Fruit fly (Drosophila melanogaster) whole organism, embryonic: ENCODE results near the gene red.

ENCODE experiments used
- Adf1 ChIP-seq: fragments of 200-800 bp; sonication (Bioruptor generic); IDR thresholded peaks from 2 replicates; pipeline ENCODE4 v1.3.6; 2022; ENCODE audit warnings: missing biosample characterization, missing genetic modification characterization
- Aef1 ChIP-seq: fragments of 200-800 bp; sonication (Bioruptor generic); IDR thresholded peaks from 3 replicates; pipeline ENCODE4 v1.3.6; 2022; ENCODE audit warnings: missing biosample characterization, missing genetic modification characterization
- Antp ChIP-seq: fragments of 200-800 bp; sonication (Bioruptor generic); optimal IDR thresholded peaks from 3 replicates; lab custom pipeline; 2016; ENCODE audit warnings: missing biosample characterization, missing genetic modification characterization
- Awh ChIP-seq: fragments of 200-800 bp; sonication (Bioruptor generic); IDR thresholded peaks from 2 replicates; pipeline ENCODE4, ENCODE4 v1.3.6; 2022; ENCODE audit warnings: missing biosample characterization, missing genetic modification characterization
- CG10267 ChIP-seq: fragments of 200-800 bp; sonication (Bioruptor generic); optimal IDR thresholded peaks from 2 replicates; lab custom pipeline; 2018; ENCODE audit warnings: missing biosample characterization, mild to moderate bottlenecking, missing genetic modification characterization, moderate library complexity
- CG11695 ChIP-seq: fragments of 200-800 bp; sonication (Bioruptor generic); IDR thresholded peaks from 3 replicates; pipeline ENCODE4 v1.3.6; 2022; ENCODE audit warnings: missing biosample characterization, missing genetic modification characterization
- CG12744 ChIP-seq: fragments of 200-800 bp; sonication (Bioruptor generic); optimal IDR thresholded peaks from 2 replicates; lab custom pipeline; 2016; ENCODE audit warnings: missing biosample characterization, missing genetic modification characterization
- CG13123 ChIP-seq: fragments of 200-800 bp; sonication (Bioruptor generic); optimal IDR thresholded peaks from 2 replicates; lab custom pipeline; 2016; ENCODE audit warnings: missing biosample characterization, missing genetic modification characterization
- CG15479 ChIP-seq: fragments of 200-800 bp; sonication (Bioruptor generic); optimal IDR thresholded peaks from 3 replicates; lab custom pipeline; 2019; ENCODE audit warnings: missing biosample characterization, mild to moderate bottlenecking, missing genetic modification characterization, moderate library complexity
- CG15601 ChIP-seq: fragments of 200-800 bp; sonication (Bioruptor generic); optimal IDR thresholded peaks from 3 replicates; lab custom pipeline; 2019; ENCODE audit warnings: missing biosample characterization, mild to moderate bottlenecking, missing genetic modification characterization, moderate library complexity
- CG16815 ChIP-seq: fragments of 200-800 bp; sonication (Bioruptor generic); optimal IDR thresholded peaks from 3 replicates; lab custom pipeline; 2017; ENCODE audit warnings: missing biosample characterization, mild to moderate bottlenecking, missing genetic modification characterization
- CG17361 ChIP-seq: fragments of 200-800 bp; sonication (Bioruptor generic); IDR thresholded peaks from 3 replicates; pipeline ENCODE4 v1.3.6; 2022; ENCODE audit warnings: missing biosample characterization, missing genetic modification characterization
- CG1832 ChIP-seq: fragments of 200-800 bp; sonication (Bioruptor generic); optimal IDR thresholded peaks from 2 replicates; lab custom pipeline; 2017; ENCODE audit warnings: missing biosample characterization, mild to moderate bottlenecking, missing genetic modification characterization, inconsistent platforms
- CG2129 ChIP-seq: fragments of 200-800 bp; sonication (Bioruptor generic); IDR thresholded peaks from 2 replicates; pipeline ENCODE4 v1.3.6; 2022; ENCODE audit warnings: missing biosample characterization, missing genetic modification characterization; ENCODE audit not compliant: partially characterized antibody
- CG2678 ChIP-seq: fragments of 200-800 bp; sonication (Bioruptor generic); optimal IDR thresholded peaks from 3 replicates; lab custom pipeline; 2019; ENCODE audit warnings: missing biosample characterization, mild to moderate bottlenecking, missing genetic modification characterization, moderate library complexity
- CG31441 ChIP-seq: fragments of 200-800 bp; sonication (Bioruptor generic); IDR thresholded peaks from 2 replicates; pipeline ENCODE4 v1.3.6; 2022; ENCODE audit warnings: missing biosample characterization, missing genetic modification characterization
- CG32767 ChIP-seq: fragments of 200-800 bp; sonication (Bioruptor generic); IDR thresholded peaks from 2 replicates; pipeline ENCODE4 v1.3.6; 2022; ENCODE audit warnings: missing biosample characterization, missing genetic modification characterization
- CG3838 ChIP-seq: fragments of 200-800 bp; sonication (Bioruptor generic); optimal IDR thresholded peaks from 3 replicates; lab custom pipeline; 2016; ENCODE audit warnings: missing biosample characterization, missing genetic modification characterization
- CG6765 ChIP-seq: fragments of 200-800 bp; sonication (Bioruptor generic); optimal IDR thresholded peaks from 3 replicates; lab custom pipeline; 2017; ENCODE audit warnings: missing biosample characterization, mild to moderate bottlenecking, missing genetic modification characterization
- CG8924 ChIP-seq: fragments of 200-800 bp; optimal IDR thresholded peaks from 3 replicates; lab custom pipeline; 2019; ENCODE audit warnings: missing biosample characterization, mild to moderate bottlenecking, missing genetic modification characterization, moderate library complexity
- Gsc ChIP-seq: fragments of 200-800 bp; sonication (Bioruptor generic); IDR thresholded peaks from 2 replicates; pipeline ENCODE4 v1.3.6; 2022; ENCODE audit warnings: missing biosample characterization, missing genetic modification characterization
- HLH54F ChIP-seq: fragments of 200-800 bp; sonication (Bioruptor generic); optimal IDR thresholded peaks from 3 replicates; lab custom pipeline; 2016; ENCODE audit warnings: missing biosample characterization, missing genetic modification characterization
- Hr78 ChIP-seq, 2 experiments: fragments of 200-800 bp in 1 of 2; fragments of >200 bp in 1 of 2; sonication (Bioruptor generic) in 1 of 2; optimal IDR thresholded peaks; 2 replicates each; lab custom pipeline; 2017 to 2019; ENCODE audit warnings: missing biosample characterization in 2 of 2, missing genetic modification characterization in 2 of 2, mild to moderate bottlenecking in 1 of 2, moderate library complexity in 1 of 2
- Hsf ChIP-seq: fragments of 200-800 bp; sonication (Bioruptor generic); optimal IDR thresholded peaks from 3 replicates; lab custom pipeline; 2016; ENCODE audit warnings: missing biosample characterization, missing genetic modification characterization
- Lhr ChIP-seq: fragments of 200-800 bp; sonication (Bioruptor generic); optimal IDR thresholded peaks from 3 replicates; lab custom pipeline; 2017; ENCODE audit warnings: mild to moderate bottlenecking, missing biosample characterization, missing genetic modification reagents, missing genetic modification characterization
- NC2β ChIP-seq: fragments of 200-800 bp; sonication (Bioruptor generic); optimal IDR thresholded peaks from 2 replicates; lab custom pipeline; 2016; ENCODE audit warnings: missing biosample characterization, missing genetic modification characterization
- NK7.1 ChIP-seq: fragments of 200-800 bp; sonication (Bioruptor generic); optimal IDR thresholded peaks from 3 replicates; lab custom pipeline; 2016; ENCODE audit warnings: missing biosample characterization, missing genetic modification characterization
- Neu2 ChIP-seq: fragments of 200-800 bp; sonication (Bioruptor generic); optimal IDR thresholded peaks from 3 replicates; lab custom pipeline; 2016; ENCODE audit warnings: missing biosample characterization, missing genetic modification characterization, borderline replicate concordance
- Poxn ChIP-seq: fragments of 200-800 bp; sonication (Bioruptor generic); IDR thresholded peaks from 2 replicates; pipeline ENCODE4 v1.3.6; 2022; ENCODE audit warnings: missing biosample characterization, missing genetic modification characterization
- Sry-β ChIP-seq: fragments of 200-800 bp; sonication (Bioruptor generic); optimal IDR thresholded peaks from 2 replicates; lab custom pipeline; 2018; ENCODE audit warnings: missing biosample characterization, mild to moderate bottlenecking, missing genetic modification characterization, moderate library complexity
- Tbp ChIP-seq: fragments of >200 bp; optimal IDR thresholded peaks from 2 replicates; lab custom pipeline; 2018; ENCODE audit warnings: missing biosample characterization, missing genetic modification characterization
- Trl ChIP-seq, 3 experiments: fragments of >200 bp in 2 of 3; fragments of 200-800 bp in 1 of 3; sonication (Bioruptor generic) in 1 of 3; optimal IDR thresholded peaks; 2 replicates in 1 of 3; 3 replicates in 2 of 3; lab custom pipeline; 2016 to 2017; ENCODE audit warnings: missing biosample characterization in 1 of 3, missing genetic modification characterization in 1 of 3
- Usf ChIP-seq: fragments of 200-800 bp; sonication (Bioruptor generic); optimal IDR thresholded peaks from 2 replicates; lab custom pipeline; 2017; ENCODE audit warnings: missing genotype, missing biosample characterization, missing genetic modification characterization
- abd-A ChIP-seq: fragments of 200-800 bp; sonication (Bioruptor generic); optimal IDR thresholded peaks from 3 replicates; lab custom pipeline; 2019; ENCODE audit warnings: missing biosample characterization, mild to moderate bottlenecking, missing genetic modification characterization, moderate library complexity
- cg ChIP-seq: fragments of 200-800 bp; sonication (Bioruptor generic); optimal IDR thresholded peaks from 3 replicates; lab custom pipeline; 2019; ENCODE audit warnings: missing biosample characterization, mild to moderate bottlenecking, missing genetic modification characterization, moderate library complexity
- crp ChIP-seq, 2 experiments: fragments of 200-800 bp; sonication (Bioruptor generic); optimal IDR thresholded peaks; 2 replicates in 1 of 2; 3 replicates in 1 of 2; lab custom pipeline; 2017; ENCODE audit warnings: missing biosample characterization in 2 of 2, missing genetic modification characterization in 2 of 2, mild to moderate bottlenecking in 1 of 2, moderate library complexity in 1 of 2
- dmrt99B ChIP-seq: fragments of 200-800 bp; sonication (Bioruptor generic); optimal IDR thresholded peaks from 2 replicates; lab custom pipeline; 2018; ENCODE audit warnings: missing biosample characterization, mild to moderate bottlenecking, missing genetic modification characterization, moderate library complexity
- ftz-f1 ChIP-seq: fragments of 200-800 bp; sonication (Bioruptor generic); optimal IDR thresholded peaks from 2 replicates; lab custom pipeline; 2016; ENCODE audit warnings: missing biosample characterization, missing genetic modification characterization
- fu2 ChIP-seq: fragments of 200-800 bp; sonication (Bioruptor generic); optimal IDR thresholded peaks from 2 replicates; lab custom pipeline; 2016; ENCODE audit warnings: missing biosample characterization, missing genetic modification characterization
- grau ChIP-seq: fragments of 200-800 bp; optimal IDR thresholded peaks from 3 replicates; lab custom pipeline; 2019; ENCODE audit warnings: missing biosample characterization, mild to moderate bottlenecking, missing genetic modification characterization, moderate library complexity
- grn ChIP-seq: fragments of 200-800 bp; sonication (Bioruptor generic); optimal IDR thresholded peaks from 3 replicates; lab custom pipeline; 2017; ENCODE audit warnings: missing biosample characterization, missing genetic modification characterization
- hth ChIP-seq: fragments of >200 bp; optimal IDR thresholded peaks from 2 replicates; lab custom pipeline; 2017; ENCODE audit warnings: inconsistent platforms
- knrl ChIP-seq: fragments of 200-800 bp; sonication (Bioruptor generic); IDR thresholded peaks from 3 replicates; pipeline ENCODE4 v1.3.6; 2022; ENCODE audit warnings: missing biosample characterization, missing genetic modification characterization; ENCODE audit not compliant: partially characterized antibody
- luna ChIP-seq: fragments of 200-800 bp; sonication (Bioruptor generic); optimal IDR thresholded peaks from 2 replicates; lab custom pipeline; 2016; ENCODE audit warnings: missing biosample characterization, missing genetic modification characterization
- mld ChIP-seq: fragments of 200-800 bp; sonication (Bioruptor generic); IDR thresholded peaks from 3 replicates; pipeline ENCODE4 v1.3.6; 2022; ENCODE audit warnings: missing biosample characterization, missing genetic modification characterization; ENCODE audit not compliant: partially characterized antibody
- nom ChIP-seq: fragments of 200-800 bp; sonication (Bioruptor generic); optimal IDR thresholded peaks from 2 replicates; lab custom pipeline; 2017; ENCODE audit warnings: missing biosample characterization, missing genetic modification characterization, mild to moderate bottlenecking, moderate library complexity, missing genetic modification reagents
- odd ChIP-seq: fragments of 200-800 bp; sonication (Bioruptor generic); optimal IDR thresholded peaks from 2 replicates; lab custom pipeline; 2017; ENCODE audit warnings: missing biosample characterization, mild to moderate bottlenecking, missing genetic modification characterization
- pb ChIP-seq: fragments of 200-800 bp; sonication (Bioruptor generic); optimal IDR thresholded peaks from 3 replicates; lab custom pipeline; 2016; ENCODE audit warnings: missing biosample characterization, missing genetic modification characterization
- sob ChIP-seq: fragments of 200-800 bp; sonication (Bioruptor generic); IDR thresholded peaks from 2 replicates; pipeline ENCODE4 v1.3.6; 2022; ENCODE audit warnings: missing biosample characterization, missing genetic modification characterization
- toy ChIP-seq: fragments of 200-800 bp; sonication (Bioruptor generic); IDR thresholded peaks from 2 replicates; pipeline ENCODE4 v1.3.6; 2022; ENCODE audit warnings: missing biosample characterization, missing genetic modification characterization
- tx ChIP-seq: fragments of 200-800 bp; sonication (Bioruptor generic); optimal IDR thresholded peaks from 2 replicates; lab custom pipeline; 2016; ENCODE audit warnings: missing biosample characterization, missing genetic modification characterization

red gene

DNA sequence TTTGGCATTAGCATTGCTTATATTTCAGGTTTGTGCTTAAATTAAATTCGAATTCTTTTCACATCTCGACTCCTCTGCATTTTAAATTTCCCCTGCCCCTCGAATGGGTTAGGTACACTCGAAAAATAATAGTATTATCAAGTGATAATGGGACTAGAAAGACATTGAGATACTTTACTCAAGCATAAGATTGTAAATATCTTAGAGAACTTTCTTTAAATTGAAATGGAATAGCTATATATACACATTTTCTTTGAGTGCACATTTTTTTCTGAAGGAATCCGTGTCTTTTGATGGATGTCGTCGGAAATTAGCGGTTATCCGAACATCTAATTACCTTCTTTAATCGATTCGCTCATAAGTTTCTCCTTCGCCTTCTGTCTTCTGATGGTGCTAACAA, 22.2 kb downstream of the red start (continued):
- TF ChIP-seq CG17361 (GFP tag; lab: Robert Waterston, UW) (peak; percentile 30; the same call in 1 of the 3 replicates), CG13123 (no peak), dmrt99B (tag; lab: Kevin White, UChicago) (no peak), NC2β (GFP tag; lab: Kevin White, UChicago) (no peak), CG16815 (no peak), nom (GFP tag; lab: Kevin White, UChicago) (no peak), fu2 (GFP tag; lab: Kevin White, UChicago) (no peak), CG10267 (tag; lab: Kevin White, UChicago) (peak; percentile 21), Tbp (GFP tag; lab: Kevin White, UChicago) (no peak), CG12744 (GFP tag; lab: Kevin White, UChicago) (no peak), CG2129 (GFP tag; lab: Robert Waterston, UW) (no peak), mld (GFP tag; lab: Robert Waterston, UW) (no peak), CG1832 (no peak), Antp (GFP tag; lab: Kevin White, UChicago) (no peak), grau (tag; lab: Kevin White, UChicago) (peak; percentile 30), Usf (no peak), knrl (GFP tag; lab: Robert Waterston, UW) (no peak), abd-A (tag; lab: Kevin White, UChicago) (no peak), CG3838 (GFP tag; lab: Kevin White, UChicago) (no peak), CG8924 (tag; lab: Kevin White, UChicago) (peak; percentile 30), Awh (GFP tag; lab: Robert Waterston, UW) (no peak), Hr78 (GFP tag; optimal IDR thresholded peaks at IDR 0.05; lab: Kevin White, UChicago) (no peak), pb (GFP tag; lab: Kevin White, UChicago) (no peak), toy (no peak), Sry-β (no peak), ftz-f1 (GFP tag; lab: Kevin White, UChicago) (no peak), CG6765 (GFP tag; lab: Kevin White, UChicago) (no peak), odd (no peak), Hsf (peak; percentile 14), CG11695 (GFP tag; lab: Robert Waterston, UW) (peak; percentile 61; the same call in 1 of the 3 replicates), CG2678 (no peak), CG31441 (GFP tag; lab: Robert Waterston, UW) (no peak), tx (GFP tag; lab: Kevin White, UChicago) (no peak), Neu2 (GFP tag; lab: Kevin White, UChicago) (no peak), grn (GFP tag; lab: Kevin White, UChicago) (no peak), Adf1 (GFP tag; lab: Robert Waterston, UW) (no peak), NK7.1 (no peak), cg (GFP tag; lab: Kevin White, UChicago) (no peak), Gsc (GFP tag; lab: Robert Waterston, UW) (no peak), sob (GFP tag; lab: Robert Waterston, UW) (no peak), hth (no peak), CG32767 (GFP tag; lab: Robert Waterston, UW) (no peak), crp (GFP tag; optimal IDR thresholded peaks at IDR 0.05; lab: Kevin White, UChicago) (no peak), CG15601 (tag; lab: Kevin White, UChicago) (peak; percentile 5), Aef1 (GFP tag; lab: Robert Waterston, UW) (no peak), CG15479 (GFP tag; lab: Kevin White, UChicago) (no peak), Trl (optimal IDR thresholded peaks at IDR 0.05; lab: Kevin White, UChicago) (no peak), Trl (GFP tag; optimal IDR thresholded peaks at IDR 0.05; lab: Kevin White, UChicago) (no peak), Lhr (GFP tag; lab: Kevin White, UChicago) (no peak), luna (GFP tag; lab: Kevin White, UChicago) (no peak), HLH54F (GFP tag; lab: Kevin White, UChicago) (no peak), Poxn (GFP tag; lab: Robert Waterston, UW) (no peak)
